Fruit fly (Drosophila melanogaster) whole organism, embryonic: ENCODE results near the gene CG1847.

Experiments used
- Aef1 ChIP-seq: fragments of 200-800 bp; sonication (Bioruptor generic); IDR thresholded peaks from 3 replicates; pipeline ENCODE4 v1.3.6; 2022; ENCODE audit warnings: missing biosample characterization, missing genetic modification characterization
- BtbVII ChIP-seq: fragments of 200-800 bp; sonication (Bioruptor generic); optimal IDR thresholded peaks from 3 replicates; lab custom pipeline; 2017; ENCODE audit warnings: missing biosample characterization, mild to moderate bottlenecking, missing genetic modification characterization
- C15 ChIP-seq: fragments of 200-800 bp; sonication (Bioruptor generic); IDR thresholded peaks from 3 replicates; pipeline ENCODE4 v1.3.6; 2022; ENCODE audit warnings: missing biosample characterization, missing genetic modification characterization
- CG11695 ChIP-seq: fragments of 200-800 bp; sonication (Bioruptor generic); IDR thresholded peaks from 3 replicates; pipeline ENCODE4 v1.3.6; 2022; ENCODE audit warnings: missing biosample characterization, missing genetic modification characterization
- CG12071 ChIP-seq: fragments of 200-800 bp; sonication (Bioruptor generic); optimal IDR thresholded peaks from 3 replicates; lab custom pipeline; 2018; ENCODE audit warnings: missing biosample characterization, mild to moderate bottlenecking, missing genetic modification characterization
- CG12155 ChIP-seq: fragments of 200-800 bp; sonication (Bioruptor generic); optimal IDR thresholded peaks from 3 replicates; lab custom pipeline; 2016; ENCODE audit warnings: missing biosample characterization, missing genetic modification characterization
- CG12391 ChIP-seq: fragments of 200-800 bp; sonication (Bioruptor generic); optimal IDR thresholded peaks from 3 replicates; lab custom pipeline; 2018; ENCODE audit warnings: missing biosample characterization, mild to moderate bottlenecking, missing genetic modification characterization, moderate library complexity
- CG16863 ChIP-seq: fragments of 200-800 bp; sonication (Bioruptor generic); optimal IDR thresholded peaks from 3 replicates; lab custom pipeline; 2016; ENCODE audit warnings: missing biosample characterization, missing genetic modification characterization
- CG17359 ChIP-seq: fragments of 200-800 bp; sonication (Bioruptor generic); optimal IDR thresholded peaks from 3 replicates; lab custom pipeline; 2018; ENCODE audit warnings: missing biosample characterization, mild to moderate bottlenecking, missing genetic modification characterization, moderate library complexity
- CG17568 ChIP-seq: fragments of 200-800 bp; sonication (Bioruptor generic); optimal IDR thresholded peaks from 2 replicates; lab custom pipeline; 2018; ENCODE audit warnings: missing biosample characterization, mild to moderate bottlenecking, missing genetic modification characterization, moderate library complexity
- CG1792 ChIP-seq: fragments of 200-800 bp; sonication (Bioruptor generic); optimal IDR thresholded peaks from 2 replicates; lab custom pipeline; 2016; ENCODE audit warnings: missing biosample characterization, missing genetic modification characterization
- CG18262 ChIP-seq: fragments of 200-800 bp; optimal IDR thresholded peaks from 3 replicates; lab custom pipeline; 2019; ENCODE audit warnings: missing biosample characterization, mild to moderate bottlenecking, missing genetic modification characterization, moderate library complexity
- CG30403 ChIP-seq: fragments of 200-800 bp; sonication (Bioruptor generic); optimal IDR thresholded peaks from 3 replicates; lab custom pipeline; 2016; ENCODE audit warnings: missing biosample characterization, missing genetic modification characterization
- CG33213 ChIP-seq: fragments of 200-800 bp; sonication (Bioruptor generic); optimal IDR thresholded peaks from 3 replicates; lab custom pipeline; 2016; ENCODE audit warnings: missing biosample characterization, missing genetic modification characterization
- CG34422 ChIP-seq: fragments of 200-800 bp; sonication (Bioruptor generic); IDR thresholded peaks from 3 replicates; pipeline ENCODE4 v1.3.6; 2022; ENCODE audit warnings: missing biosample characterization, missing genetic modification characterization
- CG5953 ChIP-seq: fragments of 200-800 bp; sonication (Bioruptor generic); IDR thresholded peaks from 2 replicates; pipeline ENCODE4 v1.3.6; 2022; ENCODE audit warnings: missing biosample characterization, missing genetic modification characterization
- CG6683 ChIP-seq: fragments of 200-800 bp; sonication (Bioruptor generic); optimal IDR thresholded peaks from 2 replicates; lab custom pipeline; 2017; ENCODE audit warnings: missing biosample characterization, mild to moderate bottlenecking, missing genetic modification characterization, missing genetic modification reagents
- CG7839 ChIP-seq: fragments of 200-800 bp; sonication (Bioruptor generic); optimal IDR thresholded peaks from 3 replicates; lab custom pipeline; 2018; ENCODE audit warnings: missing biosample characterization, mild to moderate bottlenecking, missing genetic modification characterization, moderate library complexity
- CG8290 ChIP-seq, 3 experiments: fragments of 200-800 bp; sonication (Bioruptor generic); optimal IDR thresholded peaks; 2 replicates each; lab custom pipeline; 2016 to 2019; ENCODE audit warnings: missing biosample characterization in 3 of 3, missing genetic modification characterization in 3 of 3, mild to moderate bottlenecking in 2 of 3, moderate library complexity in 1 of 3
- CG8359 ChIP-seq: fragments of 200-800 bp; sonication (Bioruptor generic); optimal IDR thresholded peaks from 2 replicates; lab custom pipeline; 2017; ENCODE audit warnings: missing biosample characterization, mild to moderate bottlenecking, missing genetic modification characterization, borderline replicate concordance
- CG9932 ChIP-seq: fragments of 200-800 bp; sonication (Bioruptor generic); IDR thresholded peaks from 2 replicates; pipeline ENCODE4 v1.3.6; 2022; ENCODE audit warnings: missing biosample characterization, missing genetic modification characterization
- Fer3 ChIP-seq: fragments of 200-800 bp; sonication (Bioruptor generic); optimal IDR thresholded peaks from 2 replicates; lab custom pipeline; 2018; ENCODE audit warnings: missing biosample characterization, mild to moderate bottlenecking, missing genetic modification characterization, moderate library complexity
- Hmx ChIP-seq: fragments of 200-800 bp; sonication (Bioruptor generic); optimal IDR thresholded peaks from 2 replicates; lab custom pipeline; 2016; ENCODE audit warnings: missing biosample characterization, missing genetic modification characterization
- Hsf ChIP-seq: fragments of 200-800 bp; sonication (Bioruptor generic); optimal IDR thresholded peaks from 3 replicates; lab custom pipeline; 2016; ENCODE audit warnings: missing biosample characterization, missing genetic modification characterization
- Kr ChIP-seq: fragments of 200-800 bp; sonication (Bioruptor generic); optimal IDR thresholded peaks from 2 replicates; lab custom pipeline; 2017; ENCODE audit warnings: missing biosample characterization, mild to moderate bottlenecking, missing genetic modification characterization
- Lpt ChIP-seq: fragments of >200 bp; optimal IDR thresholded peaks from 2 replicates; lab custom pipeline; 2018; ENCODE audit warnings: missing biosample characterization, missing genetic modification characterization
- Meics ChIP-seq: fragments of 200-800 bp; sonication (Bioruptor generic); optimal IDR thresholded peaks from 2 replicates; lab custom pipeline; 2017; ENCODE audit warnings: missing biosample characterization, mild to moderate bottlenecking, missing genetic modification characterization
- Trl ChIP-seq, 3 experiments: fragments of >200 bp in 2 of 3; fragments of 200-800 bp in 1 of 3; sonication (Bioruptor generic) in 1 of 3; optimal IDR thresholded peaks; 2 replicates in 1 of 3; 3 replicates in 2 of 3; lab custom pipeline; 2016 to 2017; ENCODE audit warnings: missing biosample characterization in 1 of 3, missing genetic modification characterization in 1 of 3
- Xrp1 ChIP-seq: fragments of 200-800 bp; sonication (Bioruptor generic); IDR thresholded peaks from 2 replicates; pipeline ENCODE4 v1.3.6; 2022; ENCODE audit warnings: missing biosample characterization, missing genetic modification characterization
- cas ChIP-seq: fragments of 200-800 bp; sonication (Bioruptor generic); IDR thresholded peaks from 2 replicates; pipeline ENCODE4 v1.3.6; 2022; ENCODE audit warnings: missing biosample characterization, missing genetic modification characterization
- cato ChIP-seq: fragments of 200-800 bp; sonication (Bioruptor generic); optimal IDR thresholded peaks from 2 replicates; lab custom pipeline; 2016; ENCODE audit warnings: missing biosample characterization, missing genetic modification characterization, borderline replicate concordance
- chm ChIP-seq: fragments of 200-800 bp; sonication (Bioruptor generic); IDR thresholded peaks from 2 replicates; pipeline ENCODE4 v1.3.6; 2022; ENCODE audit warnings: missing biosample characterization, missing genetic modification characterization
- danr ChIP-seq: fragments of 200-800 bp; sonication (Bioruptor generic); IDR thresholded peaks from 2 replicates; pipeline ENCODE4 v1.3.6; 2022; ENCODE audit warnings: missing biosample characterization, missing genetic modification characterization
- dmrt11E ChIP-seq: fragments of 200-800 bp; sonication (Bioruptor generic); optimal IDR thresholded peaks from 3 replicates; lab custom pipeline; 2018; ENCODE audit warnings: missing biosample characterization, mild to moderate bottlenecking, missing genetic modification characterization, moderate library complexity
- dpn ChIP-seq, 2 experiments: fragments of 200-800 bp; sonication (Bioruptor generic); optimal IDR thresholded peaks; 3 replicates each; lab custom pipeline; 2016; ENCODE audit warnings: missing biosample characterization in 2 of 2, missing genetic modification characterization in 2 of 2
- kay ChIP-seq: fragments of 200-800 bp; sonication (Bioruptor generic); optimal IDR thresholded peaks from 2 replicates; lab custom pipeline; 2016; ENCODE audit warnings: missing biosample characterization, missing genetic modification characterization
- ken ChIP-seq: fragments of 200-800 bp; sonication (Bioruptor generic); IDR thresholded peaks from 3 replicates; pipeline ENCODE4 v1.3.6; 2022; ENCODE audit warnings: missing biosample characterization, missing genetic modification characterization
- ranshi ChIP-seq: fragments of 200-800 bp; sonication (Bioruptor generic); IDR thresholded peaks from 2 replicates; pipeline ENCODE4 v1.3.6; 2022; ENCODE audit warnings: missing biosample characterization, missing genetic modification characterization
- row ChIP-seq: fragments of 200-800 bp; sonication (Bioruptor generic); IDR thresholded peaks from 3 replicates; pipeline ENCODE4 v1.3.6; 2022; ENCODE audit warnings: missing biosample characterization, missing genetic modification characterization
- run ChIP-seq: fragments of 200-800 bp; sonication (Bioruptor generic); optimal IDR thresholded peaks from 3 replicates; lab custom pipeline; 2018; ENCODE audit warnings: missing biosample characterization, mild to moderate bottlenecking, missing genetic modification characterization
- sd ChIP-seq: fragments of 200-800 bp; sonication (Bioruptor generic); optimal IDR thresholded peaks from 3 replicates; lab custom pipeline; 2018; ENCODE audit warnings: missing biosample characterization, mild to moderate bottlenecking, missing genetic modification characterization, moderate library complexity
- sens-2 ChIP-seq: fragments of 200-800 bp; sonication (Bioruptor generic); IDR thresholded peaks from 2 replicates; pipeline ENCODE4 v1.3.6; 2022; ENCODE audit warnings: missing biosample characterization, missing genetic modification characterization
- slbo ChIP-seq: fragments of 200-800 bp; sonication (Bioruptor generic); IDR thresholded peaks from 2 replicates; pipeline ENCODE4 v1.3.6; 2022; ENCODE audit warnings: missing biosample characterization, missing genetic modification characterization
- sqz ChIP-seq: fragments of 200-800 bp; sonication (Bioruptor generic); optimal IDR thresholded peaks from 3 replicates; lab custom pipeline; 2018; ENCODE audit warnings: missing biosample characterization, mild to moderate bottlenecking, missing genetic modification characterization
- tap ChIP-seq: fragments of 200-800 bp; optimal IDR thresholded peaks from 3 replicates; lab custom pipeline; 2019; ENCODE audit warnings: missing biosample characterization, mild to moderate bottlenecking, missing genetic modification characterization, moderate library complexity
- tin ChIP-seq: fragments of 200-800 bp; sonication (Bioruptor generic); optimal IDR thresholded peaks from 3 replicates; lab custom pipeline; 2016; ENCODE audit warnings: missing biosample characterization, missing genetic modification characterization
- ttk ChIP-seq: fragments of 200-800 bp; sonication (Bioruptor generic); IDR thresholded peaks from 2 replicates; pipeline ENCODE4 v2.1.2; 2022; ENCODE audit warnings: missing biosample characterization, missing genetic modification characterization

The CG1847 gene

dm6 chrX:11846049-11846718, 22.8 kb upstream of the CG1847 start, which contains the start of gene CG15740 (continued):
- TF ChIP-seq Lpt (GFP tag; lab: Kevin White, UChicago) (no peak), Aef1 (GFP tag; lab: Robert Waterston, UW) (peak; percentile 63), Trl (optimal IDR thresholded peaks at IDR 0.05; lab: Kevin White, UChicago) (no peak), Trl (GFP tag; optimal IDR thresholded peaks at IDR 0.05; lab: Kevin White, UChicago) (peak; percentile 46), CG7839 (tag; lab: Kevin White, UChicago) (peak; percentile 55), CG5953 (GFP tag; lab: Robert Waterston, UW) (peak; percentile 33; the same call in 1 of the 2 replicates), Xrp1 (GFP tag; lab: Robert Waterston, UW) (peak; percentile 39; the same call in 1 of the 2 replicates), sens-2 (GFP tag; lab: Robert Waterston, UW) (no peak), BtbVII (GFP tag; lab: Kevin White, UChicago) (no peak), ttk (GFP tag; lab: Robert Waterston, UW) (peak; percentile 58; the same call in 1 of the 2 replicates), danr (GFP tag; lab: Robert Waterston, UW) (peak; percentile 53; the same call in 1 of the 2 replicates), ranshi (GFP tag; lab: Robert Waterston, UW) (peak; percentile 39; the same call in 1 of the 2 replicates), dmrt11E (no peak), CG16863 (GFP tag; lab: Kevin White, UChicago) (peak; percentile 29), CG12155 (GFP tag; lab: Kevin White, UChicago) (no peak), CG34422 (GFP tag; lab: Robert Waterston, UW) (peak; percentile 51; the same call in 1 of the 3 replicates), Hsf (GFP tag; lab: Kevin White, UChicago) (peak; percentile 23), CG17359 (peak; percentile 42), row (GFP tag; lab: Robert Waterston, UW) (peak; percentile 63), Kr (GFP tag; lab: Kevin White, UChicago) (no peak), slbo (GFP tag; lab: Robert Waterston, UW) (peak; percentile 53)

DNA sequence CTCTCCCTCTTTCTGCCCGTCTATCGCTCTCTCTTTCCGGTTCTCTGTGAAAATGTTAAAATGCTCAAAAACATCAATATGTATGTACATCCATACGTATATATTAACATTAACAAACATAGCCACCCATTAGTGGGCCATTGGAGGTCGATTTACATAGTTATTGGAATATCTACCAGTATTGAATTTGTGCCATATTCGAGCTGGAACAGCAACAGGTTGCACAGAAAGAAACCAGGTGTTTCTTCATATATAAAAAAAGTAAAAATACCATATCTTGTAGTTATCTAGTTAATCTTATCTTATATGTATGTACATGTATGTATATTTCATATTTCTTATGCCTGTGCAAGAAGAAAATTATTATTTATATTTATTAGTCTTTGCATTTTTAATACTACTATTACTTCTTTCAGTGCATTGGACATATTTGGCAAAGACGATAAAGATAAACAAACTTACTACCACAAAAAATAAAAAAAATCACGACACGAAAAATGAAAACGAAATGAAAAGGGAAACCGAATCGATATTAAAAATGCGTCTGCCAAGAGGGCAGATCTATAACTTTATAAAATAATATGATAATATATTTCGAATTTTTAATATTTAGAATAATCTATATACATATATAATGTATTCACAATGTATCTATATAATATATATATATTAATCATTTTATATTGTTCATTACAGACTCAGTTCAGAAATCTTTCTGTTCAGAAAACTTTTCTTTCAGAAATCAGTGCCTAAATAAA, 20.3 kb upstream of the CG1847 start:
- peak; percentile 4 for TF ChIP-seq tin (GFP tag; lab: Kevin White, UChicago)
- peak; percentile 0 for TF ChIP-seq CG17568
- peak; percentile 45 for TF ChIP-seq CG30403 (GFP tag; lab: Kevin White, UChicago)
- TF ChIP-seq Hmx (GFP tag; lab: Kevin White, UChicago): no peak
- TF ChIP-seq CG12391 (tag; lab: Kevin White, UChicago): peak; percentile 49
- peak; percentile 72 for TF ChIP-seq sd (tag; lab: Kevin White, UChicago)
- TF ChIP-seq cas (GFP tag; lab: Robert Waterston, UW): no peak
- TF ChIP-seq kay: no peak
- no peak for TF ChIP-seq cato (GFP tag; lab: Kevin White, UChicago)
- no peak for TF ChIP-seq CG8359
- TF ChIP-seq CG12071 (GFP tag; lab: Kevin White, UChicago): peak; percentile 4
- TF ChIP-seq Fer3: peak; percentile 48
- TF ChIP-seq chm (GFP tag; lab: Robert Waterston, UW): no peak
- TF ChIP-seq CG1792: no peak
- TF ChIP-seq CG11695: 0 out of 3 replicates have a peak, but pooled peaks have one; percentile 19
- peak; percentile 50 for TF ChIP-seq tap (tag; lab: Kevin White, UChicago)
- TF ChIP-seq Meics (GFP tag; lab: Kevin White, UChicago): peak; percentile 44
- no peak for TF ChIP-seq C15 (GFP tag; lab: Robert Waterston, UW)
- peak; percentile 37 for TF ChIP-seq CG9932
- TF ChIP-seq CG33213 (GFP tag; lab: Kevin White, UChicago): no peak
- no peak for TF ChIP-seq CG6683 (GFP tag; lab: Kevin White, UChicago)
- no peak for TF ChIP-seq CG8290 (GFP tag; optimal IDR thresholded peaks at IDR 0.05; lab: Kevin White, UChicago)
- peak in 1 of 2 experiments; percentile 51 for TF ChIP-seq CG8290 (tag; optimal IDR thresholded peaks at IDR 0.05; lab: Kevin White, UChicago)
- peak in 1 of 2 experiments; percentile 27 for TF ChIP-seq dpn (GFP tag; optimal IDR thresholded peaks at IDR 0.05; lab: Kevin White, UChicago)
- TF ChIP-seq ken (GFP tag; lab: Robert Waterston, UW): 0 out of 3 replicates have a peak, but pooled peaks have one; percentile 10
- TF ChIP-seq CG18262: peak; percentile 57
- peak; percentile 44 for TF ChIP-seq sqz (GFP tag; lab: Kevin White, UChicago)
- peak; percentile 30 for TF ChIP-seq run (tag; lab: Kevin White, UChicago)
